Fruit fly (Drosophila melanogaster): ENCODE data around the gene CG9147.
A peak's percentile ranks its signal among the peaks of the same experiment; 100 is the strongest.

The CG9147 gene

dm6 chr2L:6045972-6046718, 19.7 kb upstream of the CG9147 start, which contains the start of gene Pfas (continued):
- no peak for TF ChIP-seq gfzf (GFP tag; optimal IDR thresholded peaks at IDR 0.05)
- peak; percentile 39; the same call in 1 of the 2 replicates for TF ChIP-seq amos (GFP tag; IDR thresholded peaks at IDR 0.05; ENCODE audit: partially characterized antibody)
- no peak for TF ChIP-seq Oaz (GFP tag; IDR thresholded peaks at IDR 0.05)
- TF ChIP-seq her (GFP tag; optimal IDR thresholded peaks at IDR 0.05), result peak; percentile 72
- TF ChIP-seq prd (optimal IDR thresholded peaks at IDR 0.05), result no peak
- TF ChIP-seq prd (GFP tag; IDR thresholded peaks at IDR 0.05), result 0 out of 3 replicates have a peak, but pooled peaks have one; percentile 35
- no peak for TF ChIP-seq CG3163 (GFP tag; optimal IDR thresholded peaks at IDR 0.05)
- peak; percentile 47 for TF ChIP-seq tx (GFP tag; optimal IDR thresholded peaks at IDR 0.05)
- no peak for TF ChIP-seq TFAM (GFP tag; optimal IDR thresholded peaks at IDR 0.05)
- TF ChIP-seq NK7.1 (GFP tag; optimal IDR thresholded peaks at IDR 0.05), result peak; percentile 41
- no peak for TF ChIP-seq Trl (optimal IDR thresholded peaks at IDR 0.05)
- peak; percentile 52 for TF ChIP-seq Trl (GFP tag; optimal IDR thresholded peaks at IDR 0.05)
- TF ChIP-seq B-H1 (GFP tag; IDR thresholded peaks at IDR 0.05), result no peak
- TF ChIP-seq CG3847 (GFP tag; IDR thresholded peaks at IDR 0.05), result peak; percentile 63
- TF ChIP-seq MBD-R2 (GFP tag; IDR thresholded peaks at IDR 0.05), result peak; percentile 37
- TF ChIP-seq CG12744 (GFP tag; optimal IDR thresholded peaks at IDR 0.05), result no peak
- TF ChIP-seq yki (optimal IDR thresholded peaks at IDR 0.05), result no peak
- no peak for TF ChIP-seq CG1529 (GFP tag; optimal IDR thresholded peaks at IDR 0.05)
- peak; percentile 38 for TF ChIP-seq pb (GFP tag; optimal IDR thresholded peaks at IDR 0.05)
- TF ChIP-seq Atf6 (GFP tag; IDR thresholded peaks at IDR 0.05), result peak; percentile 61
- peak; percentile 41; the same call in 1 of the 3 replicates for TF ChIP-seq CG3726 (GFP tag; IDR thresholded peaks at IDR 0.05)
- TF ChIP-seq Hr3 (GFP tag; optimal IDR thresholded peaks at IDR 0.05), result peak; percentile 13
- no peak for TF ChIP-seq Oli (tag; optimal IDR thresholded peaks at IDR 0.05)
- TF ChIP-seq CG11504 (tag; optimal IDR thresholded peaks at IDR 0.05), result no peak
- no peak for TF ChIP-seq CG6791 (GFP tag; IDR thresholded peaks at IDR 0.05; ENCODE audit: partially characterized antibody)
- TF ChIP-seq CG17612 (GFP tag; IDR thresholded peaks at IDR 0.05), result no peak
- peak; percentile 33 for TF ChIP-seq Max (GFP tag; optimal IDR thresholded peaks at IDR 0.05)
- TF ChIP-seq CG18011 (GFP tag; optimal IDR thresholded peaks at IDR 0.05), result peak; percentile 56
- TF ChIP-seq gem (tag; optimal IDR thresholded peaks at IDR 0.05), result no peak
- TF ChIP-seq jumu (GFP tag; optimal IDR thresholded peaks at IDR 0.05), result peak; percentile 34
- TF ChIP-seq pfk (GFP tag; optimal IDR thresholded peaks at IDR 0.05), result no peak
- TF ChIP-seq exex (tag; optimal IDR thresholded peaks at IDR 0.05), result peak; percentile 78
- no peak for TF ChIP-seq crol (GFP tag; IDR thresholded peaks at IDR 0.05)
- no peak for TF ChIP-seq sens-2 (GFP tag; IDR thresholded peaks at IDR 0.05)
- TF ChIP-seq CG2712 (tag; optimal IDR thresholded peaks at IDR 0.05), result peak; percentile 38
- TF ChIP-seq zf30C (GFP tag; optimal IDR thresholded peaks at IDR 0.05), result no peak
- TF ChIP-seq otp (GFP tag; IDR thresholded peaks at IDR 0.05), result no peak
- no peak for TF ChIP-seq CG10321 (GFP tag; IDR thresholded peaks at IDR 0.05)
- TF ChIP-seq eyg (GFP tag; optimal IDR thresholded peaks at IDR 0.05), result peak; percentile 17
- TF ChIP-seq lilli (GFP tag; optimal IDR thresholded peaks at IDR 0.05), result peak; percentile 81
- TF ChIP-seq CG12769 (tag; optimal IDR thresholded peaks at IDR 0.05), result no peak
- no peak for TF ChIP-seq CG5180 (GFP tag; optimal IDR thresholded peaks at IDR 0.05)
- no peak for TF ChIP-seq CG2116 (GFP tag; optimal IDR thresholded peaks at IDR 0.05)
- peak; percentile 50 for TF ChIP-seq Side (GFP tag; optimal IDR thresholded peaks at IDR 0.05)
- 0 out of 2 replicates have a peak, but pooled peaks have one; percentile 53 for TF ChIP-seq Xrp1 (GFP tag; IDR thresholded peaks at IDR 0.05)
- peak; percentile 77 for TF ChIP-seq Rfx (GFP tag; IDR thresholded peaks at IDR 0.05)
- peak; percentile 20 for TF ChIP-seq ATbp (GFP tag; optimal IDR thresholded peaks at IDR 0.05)
- no peak for TF ChIP-seq CG1024 (GFP tag; IDR thresholded peaks at IDR 0.05)
- TF ChIP-seq CG17361 (GFP tag; IDR thresholded peaks at IDR 0.05), result no peak; the same call in 2 of the 3 replicates
- no peak for TF ChIP-seq Dll (GFP tag; IDR thresholded peaks at IDR 0.05; ENCODE audit: partially characterized antibody)
- peak; percentile 31 for TF ChIP-seq CG9817 (tag; optimal IDR thresholded peaks at IDR 0.05)

Data from whole organism, embryonic.